Fruit fly (Drosophila melanogaster): ENCODE results near the gene U2af38.

Gene U2af38

dm6 chr2L:294452-295362, at the start of gene U2af38, which contains the start of gene Stip1 (continued):
- no peak for TF ChIP-seq CG3407 (GFP tag; optimal IDR thresholded peaks at IDR 0.05)
- no peak for TF ChIP-seq CG1529 (GFP tag; optimal IDR thresholded peaks at IDR 0.05)
- peak; percentile 6 for TF ChIP-seq zfh2 (GFP tag; optimal IDR thresholded peaks at IDR 0.05)
- TF ChIP-seq ro (GFP tag; IDR thresholded peaks at IDR 0.05): no peak
- TF ChIP-seq CG8281 (tag; optimal IDR thresholded peaks at IDR 0.05): no peak
- no peak for TF ChIP-seq kah (GFP tag; optimal IDR thresholded peaks at IDR 0.05)
- no peak for TF ChIP-seq tx (GFP tag; optimal IDR thresholded peaks at IDR 0.05)
- peak; percentile 43; the same call in 1 of the 2 replicates for TF ChIP-seq CG31441 (GFP tag; IDR thresholded peaks at IDR 0.05)
- TF ChIP-seq zen2 (GFP tag; IDR thresholded peaks at IDR 0.05; ENCODE audit: partially characterized antibody): no peak; the same call in 2 of the 3 replicates
- TF ChIP-seq ttk (GFP tag; IDR thresholded peaks at IDR 0.05): no peak
- TF ChIP-seq CG11247 (GFP tag; IDR thresholded peaks at IDR 0.05): no peak
- no peak for TF ChIP-seq seq (GFP tag; IDR thresholded peaks at IDR 0.05)
- peak; percentile 51 for TF ChIP-seq Hsf (GFP tag; optimal IDR thresholded peaks at IDR 0.05)
- TF ChIP-seq run (tag; optimal IDR thresholded peaks at IDR 0.05): no peak
- TF ChIP-seq CG12769 (tag; optimal IDR thresholded peaks at IDR 0.05): no peak
- no peak for TF ChIP-seq Hmx (GFP tag; optimal IDR thresholded peaks at IDR 0.05)
- TF ChIP-seq ara (GFP tag; IDR thresholded peaks at IDR 0.05): no peak
- peak; percentile 87 for TF ChIP-seq CG14710 (tag; optimal IDR thresholded peaks at IDR 0.05)
- TF ChIP-seq Usf (GFP tag; optimal IDR thresholded peaks at IDR 0.05): no peak
- TF ChIP-seq ranshi (GFP tag; IDR thresholded peaks at IDR 0.05): no peak
- no peak for TF ChIP-seq bowl (GFP tag; IDR thresholded peaks at IDR 0.05)
- no peak for TF ChIP-seq Lpt (GFP tag; optimal IDR thresholded peaks at IDR 0.05)
- TF ChIP-seq CG4360 (GFP tag; IDR thresholded peaks at IDR 0.05): no peak
- TF ChIP-seq CG9727 (GFP tag; optimal IDR thresholded peaks at IDR 0.05): no peak
- TF ChIP-seq abd-A (tag; optimal IDR thresholded peaks at IDR 0.05): no peak
- no peak for TF ChIP-seq CG14014 (GFP tag; IDR thresholded peaks at IDR 0.05)
- TF ChIP-seq insv (GFP tag; optimal IDR thresholded peaks at IDR 0.05): no peak
- no peak for TF ChIP-seq CG14441 (GFP tag; IDR thresholded peaks at IDR 0.05)
- TF ChIP-seq stc (GFP tag; IDR thresholded peaks at IDR 0.05): no peak
- TF ChIP-seq CG8359 (GFP tag; optimal IDR thresholded peaks at IDR 0.05; ENCODE audit: borderline replicate concordance): no peak
- no peak for TF ChIP-seq gsb (GFP tag; IDR thresholded peaks at IDR 0.05)
- TF ChIP-seq CG4854 (GFP tag; optimal IDR thresholded peaks at IDR 0.05): no peak
- TF ChIP-seq psq (GFP tag; optimal IDR thresholded peaks at IDR 0.05): no peak
- no peak for TF ChIP-seq CG32767 (GFP tag; IDR thresholded peaks at IDR 0.05)
- no peak for TF ChIP-seq CG6175 (GFP tag; IDR thresholded peaks at IDR 0.05)
- TF ChIP-seq CG10147 (GFP tag; optimal IDR thresholded peaks at IDR 0.05): no peak
- TF ChIP-seq Asciz (GFP tag; optimal IDR thresholded peaks at IDR 0.05): no peak
- no peak for TF ChIP-seq CG6254 (GFP tag; optimal IDR thresholded peaks at IDR 0.05)
- TF ChIP-seq CG34224 (GFP tag; IDR thresholded peaks at IDR 0.05; ENCODE audit: partially characterized antibody): peak; percentile 69
- no peak for TF ChIP-seq CG7271 (tag; optimal IDR thresholded peaks at IDR 0.05)
- no peak for TF ChIP-seq Xrp1 (GFP tag; IDR thresholded peaks at IDR 0.05)
- peak; percentile 36; the same call in 1 of the 3 replicates for TF ChIP-seq CG6791 (GFP tag; IDR thresholded peaks at IDR 0.05; ENCODE audit: partially characterized antibody)
- TF ChIP-seq CG4328 (GFP tag; optimal IDR thresholded peaks at IDR 0.05): peak; percentile 24
- TF ChIP-seq H15 (GFP tag; IDR thresholded peaks at IDR 0.05): no peak
- TF ChIP-seq fru (optimal IDR thresholded peaks at IDR 0.05): no peak
- no peak for TF ChIP-seq CG4730 (GFP tag; IDR thresholded peaks at IDR 0.05)
- TF ChIP-seq Dip3 (GFP tag; optimal IDR thresholded peaks at IDR 0.05): no peak
- TF ChIP-seq CG18599 (GFP tag; optimal IDR thresholded peaks at IDR 0.05): peak; percentile 2
- no peak for TF ChIP-seq Deaf1 (tag; optimal IDR thresholded peaks at IDR 0.05)
- TF ChIP-seq CG4424 (GFP tag; optimal IDR thresholded peaks at IDR 0.05): no peak
